Worm (Caenorhabditis elegans): ENCODE results near the gene T28H10.1.
A peak's percentile ranks its signal among the peaks of the same experiment; 100 is the strongest.

The T28H10.1 gene

DNA sequence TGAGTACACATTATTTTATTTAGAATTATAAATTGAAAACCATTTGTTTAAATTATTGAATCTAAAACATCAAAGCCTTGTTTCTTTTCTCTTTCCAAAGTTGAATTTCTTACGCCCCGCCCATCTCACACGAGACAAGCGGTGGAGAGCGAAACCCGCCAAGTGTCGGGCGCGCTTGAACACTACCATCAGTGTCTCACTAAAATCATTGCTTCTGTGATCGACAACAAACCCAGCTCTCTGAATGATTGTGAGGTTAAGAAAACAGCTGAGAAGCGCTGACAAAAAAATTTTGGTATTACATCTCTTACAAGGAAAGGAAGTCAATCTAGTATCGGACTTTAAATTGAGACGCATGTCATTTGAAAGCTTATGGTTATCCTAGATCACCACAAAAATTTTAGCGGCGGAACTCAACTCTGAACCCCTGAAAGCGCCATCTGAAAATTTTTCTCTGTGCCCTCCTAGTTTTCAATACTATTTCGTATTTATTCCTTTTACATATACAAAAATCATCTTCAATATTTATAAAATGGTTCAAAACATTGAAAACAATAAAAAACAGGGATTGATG is 12.4 kb upstream of the T28H10.1 start (continued):
- TF ChIP-seq lin-39 (tag; optimal IDR thresholded peaks at IDR 0.05) (peak; percentile 87), lir-3 (tag; optimal IDR thresholded peaks at IDR 0.05; ENCODE audit: poor library complexity) (peak; percentile 41), hpl-2 (GFP tag; optimal IDR thresholded peaks at IDR 0.05) (no peak), fkh-8 (tag; optimal IDR thresholded peaks at IDR 0.05) (no peak), efl-3 (GFP tag; optimal IDR thresholded peaks at IDR 0.05) (no peak), nhr-85 (tag) (peak; percentile 94), ets-5 (GFP tag; IDR thresholded peaks at IDR 0.05) (no peak), fos-1 (tag; optimal IDR thresholded peaks at IDR 0.05) (peak; percentile 31), pax-3 (tag; optimal IDR thresholded peaks at IDR 0.05) (no peak), nhr-237 (tag; optimal IDR thresholded peaks at IDR 0.05) (no peak), Y116A8C.19 (tag; optimal IDR thresholded peaks at IDR 0.05; ENCODE audit: borderline replicate concordance) (no peak), mab-9 (GFP tag; IDR thresholded peaks at IDR 0.05) (peak; percentile 61), C04F5.9 (tag; optimal IDR thresholded peaks at IDR 0.05) (peak; percentile 18), ces-1 (GFP tag; optimal IDR thresholded peaks at IDR 0.05) (no peak), lin-15B (tag; optimal IDR thresholded peaks at IDR 0.05) (peak; percentile 9), ztf-11 (tag; optimal IDR thresholded peaks at IDR 0.05) (peak in 1 of 2 experiments; percentile 14), irx-1 (tag; optimal IDR thresholded peaks at IDR 0.05) (peak; percentile 76), fkh-10 (GFP tag; optimal IDR thresholded peaks at IDR 0.05) (no peak), aha-1 (tag; optimal IDR thresholded peaks at IDR 0.05) (no peak), lin-13 (GFP tag; optimal IDR thresholded peaks at IDR 0.05) (peak; percentile 71), ceh-88 (GFP tag; IDR thresholded peaks at IDR 0.05) (peak; percentile 60; the same call in 1 of the 2 replicates), sox-4 (tag; optimal IDR thresholded peaks at IDR 0.05) (peak; percentile 42), egl-27 (tag; optimal IDR thresholded peaks at IDR 0.05) (no peak), elt-3 (tag; optimal IDR thresholded peaks at IDR 0.05) (peak in 1 of 6 experiments; percentile 46), pag-3 (tag; optimal IDR thresholded peaks at IDR 0.05; ENCODE audit: borderline replicate concordance, insufficient read depth) (no peak), unc-62 (GFP tag; optimal IDR thresholded peaks at IDR 0.05) (no peak), ceh-90 (tag; optimal IDR thresholded peaks at IDR 0.05) (no peak), nhr-47 (tag; optimal IDR thresholded peaks at IDR 0.05) (peak; percentile 89), nhr-19 (GFP tag; conservative IDR thresholded peaks at IDR 0.05) (peak; percentile 93), fkh-4 (tag; optimal IDR thresholded peaks at IDR 0.05; ENCODE audit: borderline replicate concordance) (no peak), xbp-1 (tag; optimal IDR thresholded peaks at IDR 0.05) (peak; percentile 67), nhr-77 (tag; optimal IDR thresholded peaks at IDR 0.05) (peak; percentile 55), tlp-1 (tag; optimal IDR thresholded peaks at IDR 0.05) (no peak), skn-1 (tag; optimal IDR thresholded peaks at IDR 0.05) (no peak), unc-30 (tag; optimal IDR thresholded peaks at IDR 0.05) (no peak), snu-23 (GFP tag; optimal IDR thresholded peaks at IDR 0.05) (peak; percentile 84), sup-37 (GFP tag; optimal IDR thresholded peaks at IDR 0.05) (peak; percentile 82), grh-1 (GFP tag; IDR thresholded peaks at IDR 0.05) (peak; percentile 82), hlh-4 (tag; optimal IDR thresholded peaks at IDR 0.05) (no peak), F16B12.6 (tag; optimal IDR thresholded peaks at IDR 0.05) (no peak), jun-1 (tag; optimal IDR thresholded peaks at IDR 0.05) (peak; percentile 21), ceh-63 (GFP tag; optimal IDR thresholded peaks at IDR 0.05) (no peak), nhr-76 (tag; optimal IDR thresholded peaks at IDR 0.05) (no peak), nhr-71 (tag; optimal IDR thresholded peaks at IDR 0.05) (peak; percentile 92), zip-4 (GFP tag; optimal IDR thresholded peaks at IDR 0.05) (peak; percentile 74), nhr-11 (tag; optimal IDR thresholded peaks at IDR 0.05) (no peak), dsc-1 (tag; optimal IDR thresholded peaks at IDR 0.05) (peak; percentile 86), nhr-90 (tag; optimal IDR thresholded peaks at IDR 0.05; ENCODE audit: poor library complexity) (peak; percentile 93), isw-1 (GFP tag; IDR thresholded peaks at IDR 0.05) (no peak), vab-15 (tag; optimal IDR thresholded peaks at IDR 0.05) (no peak), snpc-4 (tag; optimal IDR thresholded peaks at IDR 0.05) (peak; percentile 99)

All from whole organism, L1 larva.